Worm (Caenorhabditis elegans) whole organism, dauer: ENCODE measurements around the gene Y22D7AL.9.

Source experiments
- unc-62 ChIP-seq: sonication (generic microtip); optimal IDR thresholded peaks from 2 replicates; lab custom pipeline; 2017; ENCODE audit warnings: missing biosample characterization, missing genetic modification reagents, missing genetic modification characterization

The Y22D7AL.9 gene

DNA sequence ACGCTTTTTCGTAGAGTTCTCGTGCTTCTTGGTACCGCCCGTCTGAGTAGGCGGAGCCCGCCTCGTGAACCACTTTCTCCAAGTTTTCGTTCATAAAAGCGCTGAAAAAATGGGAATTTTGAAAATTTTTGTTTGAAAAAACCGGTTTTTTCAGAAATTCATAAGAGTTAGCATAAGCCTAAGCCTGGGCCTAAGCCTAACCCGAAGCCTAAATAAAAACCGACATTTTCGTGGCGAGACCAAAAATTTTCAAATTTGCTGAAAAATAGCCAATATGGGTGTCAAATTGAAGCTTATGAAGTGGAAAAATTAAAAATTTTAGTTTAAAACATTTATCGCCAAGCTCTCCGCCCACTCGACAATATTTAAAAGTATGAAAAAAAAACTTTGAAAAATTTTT, at the start of gene Y22D7AL.9:
Y22D7AL.9 (minus strand) TSS at position 101 of the 400 bp plus-strand sequence.
- no peak for TF ChIP-seq unc-62

DNA sequence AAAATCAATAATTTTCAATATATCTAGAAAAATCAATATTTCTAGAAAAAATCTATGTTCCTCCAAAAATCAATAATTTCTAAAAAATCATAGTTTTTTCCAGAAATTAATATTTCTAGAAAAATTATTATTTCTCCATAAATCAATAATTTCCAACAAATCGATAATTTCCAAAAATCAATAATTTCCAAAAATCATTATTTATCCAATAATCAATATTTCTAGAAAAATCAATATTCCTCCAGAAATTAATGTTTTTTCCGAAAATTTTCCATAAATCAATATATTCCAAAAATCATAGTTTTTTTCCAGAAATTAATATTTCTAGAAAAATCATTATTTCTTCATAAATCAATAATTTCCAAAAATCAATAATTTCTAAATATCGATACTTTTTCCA, 49.2 kb upstream of the Y22D7AL.9 start:
- TF ChIP-seq unc-62, result no peak

DNA sequence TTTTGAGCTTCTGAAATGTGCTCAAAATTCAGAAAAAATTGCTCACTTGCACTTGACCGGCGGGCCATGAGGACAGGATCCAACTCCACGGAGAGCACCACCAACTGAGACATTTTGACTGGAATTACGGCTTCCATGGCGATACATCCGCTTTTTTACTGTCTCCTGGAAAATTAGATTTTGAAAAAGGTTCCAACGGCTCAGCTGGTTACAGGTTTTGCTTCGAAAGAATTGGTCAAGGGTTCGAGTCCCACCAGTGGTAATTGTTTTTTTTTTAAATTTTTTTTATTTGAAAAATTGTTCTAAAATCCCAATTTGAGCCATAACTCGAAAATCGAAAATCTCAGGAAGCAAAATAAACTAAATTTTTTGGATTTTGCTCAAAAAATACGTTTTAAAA, 48.6 kb upstream of the Y22D7AL.9 start:
- no peak for TF ChIP-seq unc-62

DNA sequence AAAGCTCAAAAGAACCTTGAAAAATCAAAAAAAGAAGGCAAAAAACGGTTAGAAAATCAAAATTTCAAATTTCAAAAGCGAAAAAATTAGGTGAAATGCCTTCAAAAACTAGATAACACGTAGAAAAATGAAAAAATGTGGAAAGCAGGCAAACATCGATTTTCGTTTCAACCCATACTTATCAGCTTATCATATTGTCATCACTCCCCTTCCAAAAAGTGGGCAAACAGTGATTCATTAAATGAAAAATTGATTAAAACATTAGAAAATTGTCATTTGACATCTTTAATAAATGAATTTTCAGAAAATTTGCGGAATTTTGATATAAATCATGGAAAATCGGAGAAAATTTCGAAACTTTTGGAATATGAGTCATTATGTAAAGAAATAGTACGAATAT, 47.2 kb upstream of the Y22D7AL.9 start:
- TF ChIP-seq unc-62, result no peak

DNA sequence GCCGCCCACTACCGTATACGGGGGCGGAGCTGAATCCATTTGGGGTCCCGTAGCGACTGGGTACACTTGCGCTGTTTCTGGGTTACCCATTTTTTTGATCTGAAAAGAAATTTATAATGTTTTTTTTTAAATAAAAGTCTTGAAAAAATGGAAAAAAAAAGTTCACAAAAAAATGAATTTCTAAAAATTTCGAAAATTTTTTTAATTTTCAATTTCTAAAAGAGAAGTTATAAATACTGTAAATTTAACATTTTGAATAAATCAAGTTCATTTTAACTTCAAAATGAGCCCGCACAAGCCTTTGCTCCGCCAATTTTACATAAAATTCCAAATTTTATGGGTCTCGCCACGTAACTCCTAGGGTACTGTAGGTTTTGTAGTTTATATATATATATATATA, 45.9 kb upstream of the Y22D7AL.9 start, which contains the start of gene Y22D7AL.15:
Y22D7AL.15 (minus strand) TSS at position 101 of the 400 bp plus-strand sequence.
- TF ChIP-seq unc-62, result no peak

DNA sequence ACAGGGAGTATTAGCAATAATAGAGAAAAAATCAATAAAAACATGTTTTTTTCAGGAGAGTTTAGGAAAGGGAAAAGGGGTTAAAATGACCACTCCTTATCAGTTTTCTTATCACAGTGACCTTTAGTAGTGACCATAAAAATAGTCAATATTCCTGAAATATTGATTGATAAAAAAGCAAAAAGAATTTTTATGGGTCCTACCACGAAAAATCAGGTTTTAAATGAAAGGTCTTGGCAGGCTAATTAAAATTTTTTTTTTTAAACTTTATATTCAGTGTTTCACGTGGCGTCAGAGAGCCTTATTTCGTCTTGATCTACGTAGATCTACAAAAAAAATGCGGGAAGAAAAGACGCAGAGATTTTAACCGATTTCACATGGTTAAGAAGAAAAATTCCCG, 43.5 kb upstream of the Y22D7AL.9 start, which contains the start of gene cht-4:
cht-4 (minus strand) TSS at position 101 of the 400 bp plus-strand sequence.
- no peak for TF ChIP-seq unc-62

DNA sequence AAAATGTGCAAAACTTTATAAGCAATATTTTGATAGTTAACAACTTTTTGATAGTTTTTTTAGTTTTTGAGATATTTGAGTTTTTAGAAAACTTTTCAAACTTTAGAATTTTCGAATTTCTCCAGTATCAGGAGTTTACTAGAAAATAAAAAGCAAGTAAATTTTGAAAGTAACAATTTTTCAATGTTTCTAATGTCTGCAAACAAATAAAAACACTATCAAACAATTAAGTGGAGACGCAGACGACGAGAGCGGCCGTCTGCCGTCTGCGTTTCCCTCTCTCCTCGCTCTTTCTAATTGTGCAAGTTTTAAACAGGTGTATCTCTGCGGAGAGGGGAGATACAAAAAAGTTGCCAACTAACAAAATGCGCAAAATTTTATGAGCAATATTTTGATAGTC, 39.1 kb upstream of the Y22D7AL.9 start:
- no peak for TF ChIP-seq unc-62

DNA sequence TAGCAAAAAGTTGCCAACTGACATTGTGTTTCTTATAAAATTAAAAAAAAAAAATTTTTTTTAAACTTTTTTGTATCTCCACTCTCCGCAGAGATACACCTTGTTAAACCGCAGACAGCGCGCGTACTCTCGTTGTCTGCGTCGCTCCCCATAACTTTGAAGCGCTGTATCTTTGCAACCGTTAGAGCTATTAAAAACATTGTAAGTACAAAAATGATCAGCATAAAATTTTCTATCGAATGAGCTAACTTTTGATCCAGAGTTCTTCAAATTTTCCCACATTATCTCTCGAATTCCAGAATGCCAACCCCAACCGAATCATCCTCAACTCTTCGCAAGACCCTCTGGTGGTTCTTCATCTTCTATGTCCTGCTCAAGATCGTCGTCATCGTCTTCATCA, 38.3 kb upstream of the Y22D7AL.9 start, which contains the start of gene Y22D7AL.1:
Y22D7AL.1 (plus strand) TSS at position 301 of the 400 bp plus-strand sequence.
- no peak for TF ChIP-seq unc-62

DNA sequence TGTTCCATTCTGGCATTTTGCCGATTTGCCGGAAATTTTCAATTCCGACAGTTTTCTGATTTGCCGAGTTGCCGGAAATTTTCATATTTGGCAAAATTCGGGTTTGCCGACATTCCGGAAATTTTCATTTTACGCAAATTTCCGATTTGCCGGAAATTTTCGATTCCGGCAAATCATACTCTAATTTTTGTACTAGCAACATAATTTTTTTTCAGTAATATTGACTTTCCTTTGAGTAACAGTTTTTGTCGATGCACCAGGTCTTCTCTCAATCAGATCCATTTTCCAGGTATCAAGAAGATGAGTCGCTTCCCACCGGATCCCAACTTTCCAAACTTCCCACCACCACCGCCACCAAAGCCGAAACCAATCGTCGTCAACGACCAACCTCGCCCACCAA, 27.3 kb upstream of the Y22D7AL.9 start, which contains the start of gene Y22D7AL.3:
Y22D7AL.3 (plus strand) TSS at position 301 of the 400 bp plus-strand sequence.
- no peak for TF ChIP-seq unc-62

DNA sequence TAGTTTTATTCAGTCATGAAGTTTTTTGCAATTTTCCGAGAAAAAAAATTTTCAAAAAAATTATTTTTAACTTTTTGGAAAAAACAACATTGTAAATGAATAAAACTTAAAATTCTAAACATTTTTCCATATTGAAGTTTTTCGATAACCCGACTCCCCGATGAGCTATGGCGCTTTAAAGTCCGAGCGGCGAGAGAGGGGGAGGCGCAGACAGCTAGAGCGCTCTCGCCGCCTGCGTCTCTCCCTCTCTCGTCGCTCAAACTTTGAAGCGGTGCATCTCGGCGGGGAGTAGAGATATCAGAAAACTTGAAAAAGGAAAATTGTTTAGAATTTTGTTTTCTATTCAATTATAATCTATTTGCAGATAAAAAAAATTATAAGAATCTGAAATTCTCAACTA, 24.5 kb upstream of the Y22D7AL.9 start:
- TF ChIP-seq unc-62, result no peak

DNA sequence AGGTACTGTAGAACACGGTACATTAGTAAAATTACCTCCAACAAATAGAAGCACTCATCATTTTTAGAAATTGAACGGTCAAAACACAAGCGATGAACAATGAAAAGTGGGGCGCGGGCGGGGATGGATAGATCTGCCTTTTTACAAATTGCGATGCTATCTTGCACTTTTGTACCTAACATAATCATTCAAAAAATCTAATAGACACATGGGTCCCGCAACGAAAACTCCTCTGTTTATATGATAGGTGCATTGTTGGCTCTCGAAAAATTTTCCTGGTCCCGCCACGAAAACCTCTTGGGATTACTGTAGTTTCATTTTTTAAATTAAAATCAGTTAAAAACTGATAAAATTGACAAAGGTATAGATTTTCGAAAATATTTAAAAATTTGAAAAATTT, 20.4 kb upstream of the Y22D7AL.9 start, which contains the start of gene Y22D7AL.11:
Y22D7AL.11 (minus strand) TSS at position 101 of the 400 bp plus-strand sequence.
- TF ChIP-seq unc-62, result no peak

DNA sequence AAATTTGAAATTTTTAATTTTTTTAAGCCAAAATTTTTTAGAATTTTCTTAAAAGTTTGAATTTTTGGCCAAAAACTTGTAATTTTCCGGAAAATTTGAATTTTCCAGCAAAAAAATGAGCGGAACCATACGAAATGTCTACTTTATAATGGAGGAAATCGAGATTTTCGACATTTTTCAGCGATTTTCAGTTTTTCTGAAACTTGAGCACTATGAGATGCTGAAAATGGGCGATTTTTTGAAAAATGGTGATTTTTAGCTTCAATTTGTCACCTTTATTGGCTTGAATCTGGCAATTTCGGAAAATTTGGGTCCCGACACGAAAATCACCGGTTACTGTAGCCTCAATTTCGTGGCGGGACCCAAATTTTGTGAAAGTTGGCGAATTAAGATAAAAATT, 12.7 kb upstream of the Y22D7AL.9 start, which contains the start of gene Y22D7AL.4:
Y22D7AL.4 (plus strand) TSS at position 109 of the 400 bp plus-strand sequence.
- TF ChIP-seq unc-62, result no peak

DNA sequence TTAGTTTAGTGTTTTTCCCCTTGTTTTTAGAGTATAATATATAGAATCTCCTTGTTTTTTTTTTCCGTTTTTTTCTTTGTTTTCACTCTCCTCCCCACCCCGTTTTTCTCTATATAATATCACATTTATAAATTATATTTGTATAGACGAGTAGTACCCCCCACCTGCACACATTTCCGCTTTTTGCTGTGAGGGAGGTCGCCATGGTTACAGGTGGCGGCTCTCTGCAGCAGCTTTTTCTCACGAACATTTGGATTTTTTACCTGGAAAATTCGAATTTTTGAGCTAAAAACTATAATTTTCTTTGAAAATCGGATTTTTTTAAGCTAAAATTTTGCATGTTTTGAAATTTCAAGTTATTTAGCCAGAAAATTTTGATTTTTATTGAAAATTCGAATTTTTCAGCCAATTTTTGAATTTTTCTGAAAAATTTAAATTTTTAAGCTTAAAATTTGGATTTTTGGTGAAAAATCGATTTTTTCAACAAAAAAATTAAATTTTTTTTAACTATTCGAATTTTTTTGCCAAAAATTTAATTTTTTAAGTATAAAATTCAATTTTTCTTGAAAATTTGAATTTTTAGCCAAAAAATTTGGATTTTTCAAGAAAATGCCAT, 11.9 kb upstream of the Y22D7AL.9 start:
- TF ChIP-seq unc-62, result no peak

DNA sequence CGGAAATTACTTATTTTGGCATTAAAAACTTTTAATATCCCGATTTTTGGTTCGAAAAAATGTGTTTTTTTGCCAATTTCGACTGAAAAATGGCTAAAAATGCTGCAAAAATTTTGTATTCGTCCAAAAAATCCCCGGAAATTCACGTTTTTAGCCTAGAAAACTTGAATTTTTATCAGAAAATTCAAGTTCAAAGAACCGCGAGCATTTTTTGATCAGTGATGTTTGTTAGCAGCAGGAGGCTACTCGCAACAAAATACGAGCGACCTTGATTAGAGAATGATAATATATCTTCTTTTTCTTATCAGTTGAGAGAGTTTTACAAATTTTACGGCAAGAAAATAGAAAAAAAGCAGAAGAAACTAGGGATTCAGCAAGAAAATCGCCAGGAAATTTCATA, 8.5 kb upstream of the Y22D7AL.9 start:
- no peak for TF ChIP-seq unc-62

DNA sequence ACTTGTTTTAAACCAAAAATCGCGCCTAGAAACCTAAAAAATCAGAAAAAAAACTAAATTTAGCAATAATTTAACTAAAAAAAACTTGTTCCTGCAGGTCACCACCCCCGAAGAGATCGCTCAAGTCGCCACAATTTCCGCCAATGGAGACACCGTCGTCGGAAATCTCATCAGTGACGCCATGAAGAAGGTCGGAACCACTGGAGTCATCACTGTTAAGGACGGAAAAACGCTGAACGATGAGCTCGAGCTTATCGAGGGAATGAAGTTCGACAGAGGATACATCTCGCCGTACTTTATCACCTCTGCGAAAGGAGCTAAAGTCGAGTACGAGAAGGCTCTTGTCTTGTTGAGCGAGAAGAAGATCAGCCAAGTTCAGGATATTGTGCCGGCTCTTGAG, 7.5 kb upstream of the Y22D7AL.9 start:
- no peak for TF ChIP-seq unc-62

DNA sequence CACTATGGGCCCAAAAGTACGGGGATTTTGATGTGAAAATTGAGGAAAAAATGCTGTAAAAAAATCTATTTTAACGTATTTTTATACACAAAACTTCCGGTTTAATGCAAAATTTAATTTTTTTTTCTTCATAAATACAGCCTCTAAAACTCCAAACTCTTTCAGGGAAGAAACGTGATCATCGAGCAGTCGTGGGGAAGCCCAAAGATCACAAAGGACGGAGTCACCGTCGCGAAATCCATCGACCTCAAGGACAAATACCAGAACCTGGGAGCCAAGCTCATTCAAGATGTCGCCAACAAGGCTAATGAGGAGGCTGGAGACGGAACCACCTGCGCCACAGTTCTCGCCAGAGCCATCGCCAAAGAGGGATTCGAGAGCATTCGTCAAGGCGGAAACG, 6.1 kb upstream of the Y22D7AL.9 start:
- no peak for TF ChIP-seq unc-62

DNA sequence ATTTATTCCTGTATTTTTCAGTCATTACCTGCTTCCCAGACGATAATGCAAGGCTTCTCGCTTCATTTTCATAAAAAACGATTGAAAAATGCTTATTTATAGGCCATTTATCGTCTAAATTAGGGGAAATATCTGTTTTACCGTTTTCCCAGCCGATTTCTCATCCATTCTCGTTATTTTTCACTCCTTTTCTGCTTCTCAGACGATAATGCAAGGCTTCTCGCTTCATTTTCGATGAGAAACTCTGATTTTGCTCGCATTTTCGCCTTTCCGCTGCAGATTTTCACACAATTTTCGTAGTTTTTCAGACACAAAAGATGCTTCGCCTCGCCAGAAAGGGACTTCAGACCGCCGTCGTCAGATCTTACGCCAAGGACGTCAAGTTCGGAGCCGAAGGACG, 5.6 kb upstream of the Y22D7AL.9 start, which contains the start of gene hsp-60:
hsp-60 (plus strand) TSS at position 301 of the 400 bp plus-strand sequence.
- no peak for TF ChIP-seq unc-62

DNA sequence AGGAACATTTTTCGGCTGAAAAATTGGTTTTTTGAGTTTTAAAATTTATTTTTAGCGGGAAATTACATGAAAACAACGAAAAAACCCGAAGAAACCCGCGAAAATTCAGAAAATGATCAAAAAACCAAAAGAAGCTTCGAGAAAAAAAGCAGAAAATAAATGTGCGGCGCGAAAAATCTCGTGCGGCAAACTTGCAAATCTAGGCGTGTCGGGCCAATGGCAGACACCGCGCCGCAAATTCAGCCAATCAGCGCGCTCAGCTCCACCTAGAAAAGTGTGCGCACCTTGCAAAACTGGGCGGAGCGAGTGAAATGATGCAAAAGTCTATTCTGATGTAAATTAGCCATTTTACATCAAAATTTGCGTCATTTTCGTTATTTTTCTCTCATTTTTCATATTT, 5.1 kb upstream of the Y22D7AL.9 start, which contains the start of gene Y22D7AL.10:
Y22D7AL.10 (minus strand) TSS at position 15 of the 400 bp plus-strand sequence.
- peak; percentile 24 for TF ChIP-seq unc-62
